Fruit fly (Drosophila melanogaster) whole organism, prepupa: ENCODE results near the gene CG34451.
A peak's percentile ranks its signal among the peaks of the same experiment; 100 is the strongest.

Experiments
- Blimp-1 ChIP-seq: fragments of 200-800 bp; sonication (Bioruptor generic); optimal IDR thresholded peaks from 3 replicates; lab custom pipeline; 2017; ENCODE audit warnings: missing biosample characterization, missing genetic modification characterization, mild to moderate bottlenecking, moderate library complexity, missing genetic modification reagents
- CG10631 ChIP-seq: fragments of 200-800 bp; sonication (Bioruptor generic); optimal IDR thresholded peaks from 2 replicates; lab custom pipeline; 2016; ENCODE audit warnings: missing biosample characterization, missing genetic modification characterization
- CG10669 ChIP-seq: fragments of 200-800 bp; sonication (Bioruptor generic); optimal IDR thresholded peaks from 3 replicates; lab custom pipeline; 2018; ENCODE audit warnings: missing biosample characterization, mild to moderate bottlenecking, missing genetic modification characterization, moderate library complexity
- CG11294 ChIP-seq: fragments of 200-800 bp; sonication (Bioruptor generic); IDR thresholded peaks from 2 replicates; pipeline ENCODE4 v1.3.6; 2022; ENCODE audit warnings: missing biosample characterization, missing genetic modification characterization
- CG11762 ChIP-seq: fragments of 200-800 bp; sonication (Bioruptor generic); optimal IDR thresholded peaks from 3 replicates; lab custom pipeline; 2016; ENCODE audit warnings: missing biosample characterization, missing genetic modification characterization; ENCODE audit not compliant: insufficient read depth
- CG15336 ChIP-seq: fragments of 200-800 bp; sonication (Bioruptor generic); IDR thresholded peaks from 2 replicates; pipeline ENCODE4 v1.3.6; 2022; ENCODE audit warnings: missing biosample characterization, missing genetic modification characterization
- CG1621 ChIP-seq: fragments of 200-800 bp; sonication (Bioruptor generic); optimal IDR thresholded peaks from 3 replicates; lab custom pipeline; 2018; ENCODE audit warnings: missing biosample characterization, mild to moderate bottlenecking, missing genetic modification characterization
- CG3032 ChIP-seq: fragments of 200-800 bp; optimal IDR thresholded peaks from 2 replicates; lab custom pipeline; 2019; ENCODE audit warnings: missing biosample characterization, mild to moderate bottlenecking, missing genetic modification characterization, moderate library complexity
- CG31627 ChIP-seq: fragments of 200-800 bp; sonication (Bioruptor generic); optimal IDR thresholded peaks from 3 replicates; lab custom pipeline; 2016; ENCODE audit warnings: missing biosample characterization, missing genetic modification characterization
- CG3919 ChIP-seq: fragments of 200-800 bp; sonication (Bioruptor generic); optimal IDR thresholded peaks from 3 replicates; lab custom pipeline; 2016; ENCODE audit warnings: missing biosample characterization, missing genetic modification characterization
- CG6163 ChIP-seq: fragments of 200-800 bp; sonication (Bioruptor generic); IDR thresholded peaks from 3 replicates; pipeline ENCODE4 v1.3.6; 2022; ENCODE audit warnings: missing biosample characterization, missing genetic modification characterization
- CG6276 ChIP-seq: fragments of 200-800 bp; sonication (Bioruptor generic); optimal IDR thresholded peaks from 2 replicates; lab custom pipeline; 2017; ENCODE audit warnings: missing biosample characterization, mild to moderate bottlenecking, missing genetic modification characterization
- CG6808 ChIP-seq: fragments of 200-800 bp; sonication (Bioruptor generic); optimal IDR thresholded peaks from 3 replicates; lab custom pipeline; 2017; ENCODE audit warnings: missing biosample characterization, missing genetic modification characterization, mild to moderate bottlenecking, moderate library complexity, missing genetic modification reagents
- CG6854 ChIP-seq: fragments of 200-800 bp; sonication (Bioruptor generic); optimal IDR thresholded peaks from 2 replicates; lab custom pipeline; 2017; ENCODE audit warnings: missing biosample characterization, mild to moderate bottlenecking, missing genetic modification characterization
- CG7368 ChIP-seq: fragments of 200-800 bp; sonication (Bioruptor generic); optimal IDR thresholded peaks from 3 replicates; lab custom pipeline; 2016; ENCODE audit warnings: missing biosample characterization, missing genetic modification characterization
- CG8119 ChIP-seq: fragments of 200-800 bp; sonication (Bioruptor generic); IDR thresholded peaks from 3 replicates; pipeline ENCODE4 v1.3.6; 2022; ENCODE audit warnings: missing biosample characterization, missing genetic modification characterization
- CG8319 ChIP-seq: fragments of 200-800 bp; sonication (Bioruptor generic); optimal IDR thresholded peaks from 3 replicates; lab custom pipeline; 2016; ENCODE audit warnings: missing biosample characterization, missing genetic modification characterization
- CG8632 ChIP-seq: fragments of 200-800 bp; sonication (Bioruptor generic); optimal IDR thresholded peaks from 3 replicates; lab custom pipeline; 2016; ENCODE audit warnings: missing biosample characterization, missing genetic modification characterization
- Eip75B ChIP-seq: fragments of 200-800 bp; sonication (Bioruptor generic); optimal IDR thresholded peaks from 3 replicates; lab custom pipeline; 2016; ENCODE audit warnings: missing biosample characterization, missing genetic modification characterization
- Eip78C ChIP-seq: fragments of 200-800 bp; sonication (Bioruptor generic); peaks from one replicate; lab custom pipeline; 2016; ENCODE audit warnings: missing biosample characterization, missing genetic modification characterization
- Eip93F ChIP-seq: fragments of 200-800 bp; sonication (Bioruptor generic); optimal IDR thresholded peaks from 2 replicates; lab custom pipeline; 2016; ENCODE audit warnings: missing biosample characterization, mild to moderate bottlenecking, missing genetic modification characterization
- Ets21C ChIP-seq: fragments of 200-800 bp; sonication (Bioruptor generic); optimal IDR thresholded peaks from 3 replicates; lab custom pipeline; 2016; ENCODE audit warnings: missing biosample characterization, missing genetic modification characterization
- Ets96B ChIP-seq: fragments of 200-800 bp; optimal IDR thresholded peaks from 2 replicates; lab custom pipeline; 2019; ENCODE audit warnings: missing biosample characterization, mild to moderate bottlenecking, missing genetic modification characterization, moderate library complexity
- Hr38 ChIP-seq: sonication (Bioruptor generic); optimal IDR thresholded peaks from 2 replicates; lab custom pipeline; 2016; ENCODE audit warnings: missing biosample characterization, missing genetic modification characterization
- Hr39 ChIP-seq: fragments of 200-800 bp; sonication (Bioruptor generic); optimal IDR thresholded peaks from 2 replicates; lab custom pipeline; 2016; ENCODE audit warnings: missing biosample characterization, missing genetic modification characterization
- Hr4 ChIP-seq: fragments of 200-800 bp; sonication (Bioruptor generic); optimal IDR thresholded peaks from 3 replicates; lab custom pipeline; 2016; ENCODE audit warnings: missing biosample characterization, missing genetic modification characterization
- OdsH ChIP-seq: fragments of 200-800 bp; sonication (Bioruptor generic); optimal IDR thresholded peaks from 3 replicates; lab custom pipeline; 2016; ENCODE audit warnings: missing biosample characterization, missing genetic modification characterization
- Smox ChIP-seq: fragments of 200-800 bp; sonication (Bioruptor generic); optimal IDR thresholded peaks from 3 replicates; lab custom pipeline; 2016; ENCODE audit warnings: missing biosample characterization, missing genetic modification characterization
- achi ChIP-seq: fragments of 200-800 bp; sonication (Bioruptor generic); optimal IDR thresholded peaks from 3 replicates; lab custom pipeline; 2016; ENCODE audit warnings: missing biosample characterization, missing genetic modification characterization
- acj6 ChIP-seq: fragments of 200-800 bp; sonication (Bioruptor generic); optimal IDR thresholded peaks from 3 replicates; lab custom pipeline; 2016; ENCODE audit warnings: missing biosample characterization, missing genetic modification characterization
- dac ChIP-seq: fragments of 200-800 bp; sonication (Bioruptor generic); optimal IDR thresholded peaks from 2 replicates; lab custom pipeline; 2017; ENCODE audit warnings: missing biosample characterization, mild to moderate bottlenecking, missing genetic modification characterization
- dsx ChIP-seq: fragments of 200-800 bp; optimal IDR thresholded peaks from 3 replicates; lab custom pipeline; 2019; ENCODE audit warnings: missing biosample characterization, mild to moderate bottlenecking, missing genetic modification characterization, moderate library complexity; ENCODE audit not compliant: poor library complexity, severe bottlenecking
- eg ChIP-seq: fragments of 200-800 bp; sonication (Bioruptor generic); IDR thresholded peaks from 3 replicates; pipeline ENCODE4 v1.3.6; 2022; ENCODE audit warnings: missing biosample characterization, missing genetic modification characterization
- fd59A ChIP-seq: fragments of 200-800 bp; sonication (Bioruptor generic); optimal IDR thresholded peaks from 2 replicates; lab custom pipeline; 2017; ENCODE audit warnings: missing biosample characterization, mild to moderate bottlenecking, missing genetic modification characterization, missing genetic modification reagents
- fd85E ChIP-seq: fragments of 200-800 bp; sonication (Bioruptor generic); optimal IDR thresholded peaks from 3 replicates; lab custom pipeline; 2016; ENCODE audit warnings: missing biosample characterization, missing genetic modification characterization
- fkh ChIP-seq: fragments of 200-800 bp; sonication (Bioruptor generic); optimal IDR thresholded peaks from 3 replicates; lab custom pipeline; 2017; ENCODE audit warnings: missing biosample characterization, mild to moderate bottlenecking, missing genetic modification characterization, moderate library complexity
- lz ChIP-seq: fragments of 200-800 bp; sonication (Bioruptor generic); optimal IDR thresholded peaks from 3 replicates; lab custom pipeline; 2016; ENCODE audit warnings: missing biosample characterization, missing genetic modification characterization
- salr ChIP-seq, 2 experiments: fragments of 200-800 bp; sonication (Bioruptor generic); optimal IDR thresholded peaks; 3 replicates each; lab custom pipeline; 2016 to 2018; ENCODE audit warnings: missing biosample characterization in 2 of 2, missing genetic modification characterization in 2 of 2, mild to moderate bottlenecking in 1 of 2
- ss ChIP-seq, 2 experiments: fragments of 200-800 bp; sonication (Bioruptor generic); optimal IDR thresholded peaks; 2 replicates in 1 of 2; 3 replicates in 1 of 2; lab custom pipeline; 2017 to 2018; ENCODE audit warnings: mild to moderate bottlenecking in 2 of 2, missing biosample characterization in 2 of 2, missing genetic modification characterization in 2 of 2, moderate library complexity in 1 of 2
- svp ChIP-seq: fragments of 200-800 bp; sonication (Bioruptor generic); peaks from one replicate; lab custom pipeline; 2016; ENCODE audit warnings: missing biosample characterization, missing genetic modification characterization

CG34451 gene

DNA sequence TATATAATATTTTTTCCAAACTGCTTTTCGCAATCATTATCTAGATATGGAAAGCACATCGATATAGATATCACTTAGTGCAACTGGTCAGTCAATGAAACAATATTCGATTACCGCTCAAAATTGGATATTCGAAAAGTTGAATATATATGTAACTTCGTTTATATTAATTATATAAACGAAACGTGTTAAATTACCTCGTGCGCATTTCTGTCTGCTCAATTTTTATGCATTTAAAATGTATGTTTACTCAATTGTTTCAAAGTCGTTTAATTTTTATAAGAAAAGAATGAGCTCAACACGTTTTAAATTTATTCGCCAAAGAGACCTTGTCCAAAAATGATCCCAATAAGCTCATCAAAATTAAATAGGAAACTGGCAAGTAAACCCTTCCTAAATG, 41.3 kb downstream of the CG34451 start, which contains the start of gene CG43084:
CG43084 (plus strand) TSS at position 301 of the 400 bp plus-strand sequence.
- TF ChIP-seq OdsH (no peak), CG6276 (no peak), achi (GFP tag; lab: Kevin White, UChicago) (no peak), CG6808 (GFP tag; lab: Kevin White, UChicago) (no peak), CG6163 (no peak), CG10631 (GFP tag; lab: Kevin White, UChicago) (no peak), eg (GFP tag; lab: Robert Waterston, UW) (no peak), CG11762 (GFP tag; lab: Kevin White, UChicago) (no peak)

DNA sequence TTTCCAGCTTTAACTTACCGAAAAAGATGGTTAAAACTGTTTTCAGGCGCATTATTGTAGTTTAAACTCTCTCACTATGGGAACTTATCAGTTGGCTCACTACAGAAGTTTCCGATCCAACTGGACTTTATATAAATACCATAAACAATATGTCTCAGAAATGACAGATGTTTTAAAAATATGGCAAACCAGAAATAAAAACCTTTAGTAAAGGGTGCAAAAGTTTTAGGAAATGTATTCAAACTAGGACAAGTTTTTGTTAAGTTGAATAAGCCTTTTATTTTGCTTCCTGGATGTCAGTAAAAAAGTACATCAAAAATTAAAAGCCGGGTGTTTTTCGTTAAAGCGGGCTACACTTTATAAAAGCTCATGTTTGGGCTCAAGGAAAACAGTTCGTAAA, 42.3 kb downstream of the CG34451 start, which contains the start of the genes Eig71Ea and Eig71Eb:
Eig71Ea (minus strand) TSS at position 101 of the 400 bp plus-strand sequence.
Eig71Eb (plus strand) TSS at position 376 of the 400 bp plus-strand sequence.
- TF ChIP-seq CG8119 (GFP tag; lab: Robert Waterston, UW) (no peak), dac (GFP tag; lab: Kevin White, UChicago) (no peak), CG11294 (GFP tag; lab: Robert Waterston, UW) (no peak), fd85E (no peak), CG6854 (GFP tag; lab: Kevin White, UChicago) (no peak), CG3919 (GFP tag; lab: Kevin White, UChicago) (no peak), CG6276 (no peak), Hr38 (GFP tag; lab: Kevin White, UChicago) (no peak), fkh (GFP tag; lab: Kevin White, UChicago) (no peak), ss (GFP tag; optimal IDR thresholded peaks at IDR 0.05; lab: Kevin White, UChicago) (no peak), CG6808 (GFP tag; lab: Kevin White, UChicago) (no peak), dsx (GFP tag; lab: Kevin White, UChicago) (no peak), Eip93F (no peak), CG6163 (no peak), CG8632 (GFP tag; lab: Kevin White, UChicago) (no peak), CG15336 (GFP tag; lab: Robert Waterston, UW) (no peak)
- TF ChIP-seq, all 60 proteins: peak for 0

DNA sequence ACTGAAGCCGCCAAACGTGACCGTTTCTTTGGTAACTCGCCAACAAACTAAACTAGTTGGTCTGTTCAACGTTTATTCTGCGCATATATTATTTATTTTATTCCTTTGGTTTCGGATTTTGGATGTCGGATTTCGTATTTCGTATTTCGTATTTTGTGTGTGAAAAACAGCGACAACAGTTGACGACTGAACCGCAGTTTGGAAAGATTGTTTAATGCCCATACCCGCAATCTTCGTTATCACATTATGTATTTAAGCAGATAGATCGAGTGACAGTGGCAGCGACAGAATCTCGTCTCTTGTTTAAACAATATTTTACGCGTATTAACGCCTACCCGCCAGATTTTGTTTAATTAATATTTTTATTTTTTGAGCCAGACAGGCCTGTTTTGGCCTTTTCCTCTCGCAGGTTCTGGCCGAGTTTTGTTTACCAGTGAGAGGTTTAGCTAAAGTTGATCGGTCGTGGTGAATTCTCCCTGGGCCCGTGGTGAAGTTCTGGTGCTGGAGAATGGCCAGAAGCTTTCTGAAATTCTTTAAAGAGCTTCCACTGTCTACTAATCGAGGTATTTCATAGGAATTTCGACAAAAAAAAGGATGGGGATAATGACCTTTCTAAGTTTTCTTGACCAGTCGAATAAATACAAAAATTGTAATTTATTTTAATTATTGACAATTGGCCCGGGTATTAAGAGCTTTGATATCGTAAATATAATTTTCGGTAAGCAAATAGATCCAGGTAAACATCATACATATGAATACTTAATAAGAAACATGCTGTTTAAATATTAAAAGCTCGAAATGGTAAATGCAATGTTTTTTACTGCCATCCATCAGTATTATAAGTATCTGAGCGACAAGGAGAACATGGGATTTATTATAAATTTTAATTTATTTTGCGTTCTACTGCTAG, 43.9 kb downstream of the CG34451 start, which contains the start of the genes comm3 and CG43083:
comm3 (minus strand) TSS at position 51 of the 910 bp plus-strand sequence.
CG43083 (plus strand) TSS at position 860 of the 910 bp plus-strand sequence.
- no peak for TF ChIP-seq Hr39 (GFP tag; lab: Kevin White, UChicago)
- no peak for TF ChIP-seq Eip75B (GFP tag; lab: Kevin White, UChicago)
- no peak for TF ChIP-seq ss (GFP tag; optimal IDR thresholded peaks at IDR 0.05; lab: Kevin White, UChicago)
- no peak for TF ChIP-seq Blimp-1 (GFP tag; lab: Kevin White, UChicago)
- TF ChIP-seq CG8319 (GFP tag; lab: Kevin White, UChicago) = no peak
- no peak for TF ChIP-seq CG11294 (GFP tag; lab: Robert Waterston, UW)
- TF ChIP-seq dac (GFP tag; lab: Kevin White, UChicago) = no peak
- peak; percentile 73 for TF ChIP-seq fkh (GFP tag; lab: Kevin White, UChicago)
- TF ChIP-seq salr (GFP tag; optimal IDR thresholded peaks at IDR 0.05; lab: Kevin White, UChicago) = no peak
- no peak for TF ChIP-seq CG11762 (GFP tag; lab: Kevin White, UChicago)
- TF ChIP-seq Ets96B = no peak
- no peak for TF ChIP-seq CG31627 (GFP tag; lab: Kevin White, UChicago)
- no peak for TF ChIP-seq lz (GFP tag; lab: Kevin White, UChicago)
- peak; percentile 53 for TF ChIP-seq Eip78C (GFP tag; lab: Kevin White, UChicago)
- TF ChIP-seq eg (GFP tag; lab: Robert Waterston, UW) = no peak
- TF ChIP-seq fd59A = no peak

DNA sequence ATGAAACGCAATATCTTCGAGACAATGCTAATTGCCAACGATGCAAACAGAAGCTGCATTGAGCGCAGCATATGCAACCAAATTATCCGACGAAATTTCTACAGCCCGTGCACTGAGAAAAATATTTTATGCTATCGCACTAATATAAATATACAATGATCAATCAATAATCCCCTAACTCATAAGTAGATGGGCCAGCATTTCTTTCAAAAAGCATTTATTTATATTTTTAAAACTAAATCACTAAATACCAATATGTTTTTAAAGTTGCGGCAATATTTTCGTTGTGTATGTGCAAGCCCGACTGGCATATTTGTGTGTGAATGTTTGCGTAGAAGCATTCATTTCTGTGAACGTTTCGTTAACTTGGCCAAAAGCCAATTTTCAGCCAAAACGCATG, 45.7 kb downstream of the CG34451 start:
- TF ChIP-seq Ets21C (GFP tag; lab: Kevin White, UChicago) = no peak
- TF ChIP-seq fkh (GFP tag; lab: Kevin White, UChicago) = no peak
- no peak for TF ChIP-seq CG3032 (tag; lab: Kevin White, UChicago)
- TF ChIP-seq Hr4 (GFP tag; lab: Kevin White, UChicago) = peak; percentile 3
- TF ChIP-seq Eip75B (GFP tag; lab: Kevin White, UChicago) = no peak
- no peak for TF ChIP-seq CG10669 (GFP tag; lab: Kevin White, UChicago)
- no peak for TF ChIP-seq acj6
- TF ChIP-seq svp (GFP tag; lab: Kevin White, UChicago) = peak; percentile 34
- no peak for TF ChIP-seq Smox (GFP tag; lab: Kevin White, UChicago)
- 0 out of 3 replicates have a peak, but pooled peaks have one; percentile 14 for TF ChIP-seq CG8119 (GFP tag; lab: Robert Waterston, UW)
- no peak for TF ChIP-seq CG7368 (GFP tag; lab: Kevin White, UChicago)
- TF ChIP-seq CG1621 = no peak
- TF ChIP-seq OdsH = no peak
- TF ChIP-seq CG11762 (GFP tag; lab: Kevin White, UChicago) = no peak
- TF ChIP-seq Eip78C (GFP tag; lab: Kevin White, UChicago) = peak; percentile 24
